Fruit fly (Drosophila melanogaster) whole organism, embryonic: ENCODE measurements around the gene CtBP.

Source experiments
- Antp ChIP-seq: fragments of 200-800 bp; sonication (Bioruptor generic); optimal IDR thresholded peaks from 3 replicates; lab custom pipeline; 2016; ENCODE audit warnings: missing biosample characterization, missing genetic modification characterization
- BtbVII ChIP-seq: fragments of 200-800 bp; sonication (Bioruptor generic); optimal IDR thresholded peaks from 3 replicates; lab custom pipeline; 2017; ENCODE audit warnings: missing biosample characterization, mild to moderate bottlenecking, missing genetic modification characterization
- CG11085 ChIP-seq: fragments of 200-800 bp; sonication (Bioruptor generic); IDR thresholded peaks from 2 replicates; pipeline ENCODE4 v1.3.6; 2022; ENCODE audit warnings: missing biosample characterization, missing genetic modification characterization
- CG11247 ChIP-seq: fragments of 200-800 bp; sonication (Bioruptor generic); IDR thresholded peaks from 2 replicates; pipeline ENCODE4 v1.3.6; 2022; ENCODE audit warnings: missing biosample characterization, missing genetic modification characterization
- CG17328 ChIP-seq: fragments of 200-800 bp; sonication (Bioruptor generic); IDR thresholded peaks from 2 replicates; pipeline ENCODE4 v1.3.6; 2022; ENCODE audit warnings: missing biosample characterization, missing genetic modification characterization
- CG18011 ChIP-seq: fragments of 200-800 bp; sonication (Bioruptor generic); optimal IDR thresholded peaks from 2 replicates; lab custom pipeline; 2017; ENCODE audit warnings: missing biosample characterization, missing genetic modification characterization, mild to moderate bottlenecking, moderate library complexity, missing genotype
- CG2120 ChIP-seq: fragments of 200-800 bp; sonication (Bioruptor generic); optimal IDR thresholded peaks from 3 replicates; lab custom pipeline; 2016; ENCODE audit warnings: missing biosample characterization, missing genetic modification characterization
- CG2875 ChIP-seq: fragments of 200-800 bp; sonication (Bioruptor generic); optimal IDR thresholded peaks from 2 replicates; lab custom pipeline; 2017; ENCODE audit warnings: missing biosample characterization, mild to moderate bottlenecking, missing genetic modification characterization, missing genetic modification reagents
- CG3281 ChIP-seq: fragments of 200-800 bp; sonication (Bioruptor generic); optimal IDR thresholded peaks from 3 replicates; lab custom pipeline; 2017; ENCODE audit warnings: missing biosample characterization, mild to moderate bottlenecking, missing genetic modification characterization
- CG3726 ChIP-seq: fragments of 200-800 bp; sonication (Bioruptor generic); IDR thresholded peaks from 3 replicates; pipeline ENCODE4, ENCODE4 v1.3.6; 2022; ENCODE audit warnings: missing biosample characterization, missing genetic modification characterization
- CG3838 ChIP-seq: fragments of 200-800 bp; sonication (Bioruptor generic); optimal IDR thresholded peaks from 3 replicates; lab custom pipeline; 2016; ENCODE audit warnings: missing biosample characterization, missing genetic modification characterization
- CG4282 ChIP-seq: fragments of 200-800 bp; sonication (Bioruptor generic); optimal IDR thresholded peaks from 2 replicates; lab custom pipeline; 2016; ENCODE audit warnings: missing biosample characterization, missing genetic modification characterization
- CG5953 ChIP-seq: fragments of 200-800 bp; sonication (Bioruptor generic); IDR thresholded peaks from 2 replicates; pipeline ENCODE4 v1.3.6; 2022; ENCODE audit warnings: missing biosample characterization, missing genetic modification characterization
- CG6854 ChIP-seq: fragments of 200-800 bp; sonication (Bioruptor generic); optimal IDR thresholded peaks from 3 replicates; lab custom pipeline; 2017; ENCODE audit warnings: missing biosample characterization, mild to moderate bottlenecking, missing genetic modification characterization
- Deaf1 ChIP-seq: fragments of 200-800 bp; optimal IDR thresholded peaks from 3 replicates; lab custom pipeline; 2019; ENCODE audit warnings: missing biosample characterization, mild to moderate bottlenecking, missing genetic modification characterization, moderate library complexity
- Dek ChIP-seq: fragments of 200-800 bp; sonication (Bioruptor generic); optimal IDR thresholded peaks from 3 replicates; lab custom pipeline; 2019; ENCODE audit warnings: missing biosample characterization, mild to moderate bottlenecking, missing genetic modification characterization, moderate library complexity
- Fer1 ChIP-seq: fragments of 200-800 bp; sonication (Bioruptor generic); optimal IDR thresholded peaks from 2 replicates; lab custom pipeline; 2017; ENCODE audit warnings: missing biosample characterization, mild to moderate bottlenecking, missing genetic modification characterization
- Gsc ChIP-seq: fragments of 200-800 bp; sonication (Bioruptor generic); IDR thresholded peaks from 2 replicates; pipeline ENCODE4 v1.3.6; 2022; ENCODE audit warnings: missing biosample characterization, missing genetic modification characterization
- Mad ChIP-seq: fragments of 200-800 bp; sonication (Bioruptor generic); optimal IDR thresholded peaks from 2 replicates; lab custom pipeline; 2016; ENCODE audit warnings: missing biosample characterization, missing genetic modification characterization
- NC2β ChIP-seq: fragments of 200-800 bp; sonication (Bioruptor generic); optimal IDR thresholded peaks from 2 replicates; lab custom pipeline; 2016; ENCODE audit warnings: missing biosample characterization, missing genetic modification characterization
- Nf-YB ChIP-seq: fragments of 200-800 bp; sonication (Bioruptor generic); optimal IDR thresholded peaks from 3 replicates; lab custom pipeline; 2019; ENCODE audit warnings: missing biosample characterization, mild to moderate bottlenecking, missing genetic modification characterization, moderate library complexity
- Opbp ChIP-seq: fragments of 200-800 bp; sonication (Bioruptor generic); IDR thresholded peaks from 3 replicates; pipeline ENCODE4 v1.3.6; 2022; ENCODE audit warnings: missing biosample characterization, missing genetic modification characterization; ENCODE audit not compliant: partially characterized antibody
- Optix ChIP-seq: fragments of 200-800 bp; sonication (Bioruptor generic); IDR thresholded peaks from 3 replicates; pipeline ENCODE4 v1.3.6; 2022; ENCODE audit warnings: missing biosample characterization, missing genetic modification characterization
- Side ChIP-seq: fragments of 200-800 bp; sonication (Bioruptor generic); optimal IDR thresholded peaks from 2 replicates; lab custom pipeline; 2016; ENCODE audit warnings: missing biosample characterization, missing genetic modification characterization
- Sry-β ChIP-seq: fragments of 200-800 bp; sonication (Bioruptor generic); optimal IDR thresholded peaks from 2 replicates; lab custom pipeline; 2018; ENCODE audit warnings: missing biosample characterization, mild to moderate bottlenecking, missing genetic modification characterization, moderate library complexity
- Xrp1 ChIP-seq: fragments of 200-800 bp; sonication (Bioruptor generic); IDR thresholded peaks from 2 replicates; pipeline ENCODE4 v1.3.6; 2022; ENCODE audit warnings: missing biosample characterization, missing genetic modification characterization
- YL-1 ChIP-seq: fragments of 200-800 bp; sonication (Bioruptor generic); optimal IDR thresholded peaks from 3 replicates; lab custom pipeline; 2017; ENCODE audit warnings: missing biosample characterization, mild to moderate bottlenecking, missing genetic modification characterization
- ac ChIP-seq: fragments of 200-800 bp; sonication (Bioruptor generic); optimal IDR thresholded peaks from 3 replicates; lab custom pipeline; 2017; ENCODE audit warnings: missing biosample characterization, mild to moderate bottlenecking, missing genetic modification characterization
- chn ChIP-seq: fragments of 200-800 bp; sonication (Bioruptor generic); optimal IDR thresholded peaks from 2 replicates; lab custom pipeline; 2016; ENCODE audit warnings: missing biosample characterization, missing genetic modification characterization
- ci ChIP-seq: fragments of 200-800 bp; sonication (Bioruptor generic); IDR thresholded peaks from 3 replicates; pipeline ENCODE4 v1.3.6; 2022; ENCODE audit warnings: missing biosample characterization, missing genetic modification characterization
- corto ChIP-seq: fragments of 200-800 bp; sonication (Bioruptor generic); optimal IDR thresholded peaks from 2 replicates; lab custom pipeline; 2016; ENCODE audit warnings: missing biosample characterization, mild to moderate bottlenecking, missing genetic modification characterization, moderate library complexity
- en ChIP-seq: fragments of 200-800 bp; sonication (Bioruptor generic); optimal IDR thresholded peaks from 2 replicates; lab custom pipeline; 2016; ENCODE audit warnings: missing biosample characterization, missing genetic modification characterization
- fru ChIP-seq: fragments of >200 bp; optimal IDR thresholded peaks from 2 replicates; lab custom pipeline; 2017
- gem ChIP-seq: fragments of 200-800 bp; sonication (Bioruptor generic); optimal IDR thresholded peaks from 2 replicates; lab custom pipeline; 2019; ENCODE audit warnings: missing biosample characterization, mild to moderate bottlenecking, missing genetic modification characterization, moderate library complexity
- grn ChIP-seq: fragments of 200-800 bp; sonication (Bioruptor generic); optimal IDR thresholded peaks from 3 replicates; lab custom pipeline; 2017; ENCODE audit warnings: missing biosample characterization, missing genetic modification characterization
- gsb ChIP-seq: fragments of 200-800 bp; sonication (Bioruptor generic); IDR thresholded peaks from 2 replicates; pipeline ENCODE4 v1.3.6; 2022; ENCODE audit warnings: missing biosample characterization, missing genetic modification characterization
- gt ChIP-seq: fragments of 200-800 bp; sonication (Bioruptor generic); IDR thresholded peaks from 2 replicates; pipeline ENCODE4 v1.3.6; 2022; ENCODE audit warnings: missing biosample characterization, missing genetic modification characterization
- her ChIP-seq: fragments of 200-800 bp; sonication (Bioruptor generic); optimal IDR thresholded peaks from 2 replicates; lab custom pipeline; 2016; ENCODE audit warnings: missing biosample characterization, missing genetic modification characterization
- jing ChIP-seq: fragments of 200-800 bp; sonication (Bioruptor generic); optimal IDR thresholded peaks from 2 replicates; lab custom pipeline; 2018; ENCODE audit warnings: missing biosample characterization, mild to moderate bottlenecking, missing genetic modification characterization
- lbe ChIP-seq: fragments of 200-800 bp; sonication (Bioruptor generic); optimal IDR thresholded peaks from 2 replicates; lab custom pipeline; 2016; ENCODE audit warnings: missing biosample characterization, mild to moderate bottlenecking, missing genetic modification characterization
- salm ChIP-seq: fragments of 200-800 bp; sonication (Bioruptor generic); optimal IDR thresholded peaks from 2 replicates; lab custom pipeline; 2018; ENCODE audit warnings: missing biosample characterization, mild to moderate bottlenecking, missing genetic modification characterization
- sens ChIP-seq: fragments of 200-800 bp; sonication (Bioruptor generic); peaks from one replicate; lab custom pipeline; 2016; ENCODE audit warnings: missing biosample characterization, missing genetic modification characterization
- slou ChIP-seq: fragments of 200-800 bp; sonication (Bioruptor generic); optimal IDR thresholded peaks from 3 replicates; lab custom pipeline; 2016; ENCODE audit warnings: missing biosample characterization, missing genetic modification characterization
- sqz ChIP-seq: fragments of 200-800 bp; sonication (Bioruptor generic); optimal IDR thresholded peaks from 3 replicates; lab custom pipeline; 2018; ENCODE audit warnings: missing biosample characterization, mild to moderate bottlenecking, missing genetic modification characterization
- tll ChIP-seq, 2 experiments: fragments of 200-800 bp in 1 of 2; fragments of >200 bp in 1 of 2; sonication (Bioruptor generic) in 1 of 2; optimal IDR thresholded peaks; 2 replicates each; lab custom pipeline; 2017 to 2019; ENCODE audit warnings: missing biosample characterization in 2 of 2, missing genetic modification characterization in 2 of 2, mild to moderate bottlenecking in 1 of 2, moderate library complexity in 1 of 2
- trh ChIP-seq: fragments of 200-800 bp; sonication (Bioruptor generic); optimal IDR thresholded peaks from 2 replicates; lab custom pipeline; 2016; ENCODE audit warnings: missing biosample characterization, missing genetic modification characterization
- unc-4 ChIP-seq: fragments of 200-800 bp; sonication (Bioruptor generic); IDR thresholded peaks from 2 replicates; pipeline ENCODE4 v1.3.6; 2022; ENCODE audit warnings: missing biosample characterization, missing genetic modification characterization; ENCODE audit not compliant: partially characterized antibody
- unpg ChIP-seq: fragments of 200-800 bp; sonication (Bioruptor generic); optimal IDR thresholded peaks from 3 replicates; lab custom pipeline; 2018; ENCODE audit warnings: missing biosample characterization, mild to moderate bottlenecking, missing genetic modification characterization, moderate library complexity
- wor ChIP-seq: fragments of 200-800 bp; sonication (Bioruptor generic); IDR thresholded peaks from 2 replicates; pipeline ENCODE4 v1.3.6; 2022; ENCODE audit warnings: missing biosample characterization, missing genetic modification characterization
- zf30C ChIP-seq: fragments of 200-800 bp; sonication (Bioruptor generic); optimal IDR thresholded peaks from 3 replicates; lab custom pipeline; 2018; ENCODE audit warnings: missing biosample characterization, mild to moderate bottlenecking, missing genetic modification characterization
- zfh2 ChIP-seq: fragments of 200-800 bp; sonication (Bioruptor generic); optimal IDR thresholded peaks from 2 replicates; lab custom pipeline; 2016; ENCODE audit warnings: missing biosample characterization, missing genetic modification characterization

CtBP gene

DNA sequence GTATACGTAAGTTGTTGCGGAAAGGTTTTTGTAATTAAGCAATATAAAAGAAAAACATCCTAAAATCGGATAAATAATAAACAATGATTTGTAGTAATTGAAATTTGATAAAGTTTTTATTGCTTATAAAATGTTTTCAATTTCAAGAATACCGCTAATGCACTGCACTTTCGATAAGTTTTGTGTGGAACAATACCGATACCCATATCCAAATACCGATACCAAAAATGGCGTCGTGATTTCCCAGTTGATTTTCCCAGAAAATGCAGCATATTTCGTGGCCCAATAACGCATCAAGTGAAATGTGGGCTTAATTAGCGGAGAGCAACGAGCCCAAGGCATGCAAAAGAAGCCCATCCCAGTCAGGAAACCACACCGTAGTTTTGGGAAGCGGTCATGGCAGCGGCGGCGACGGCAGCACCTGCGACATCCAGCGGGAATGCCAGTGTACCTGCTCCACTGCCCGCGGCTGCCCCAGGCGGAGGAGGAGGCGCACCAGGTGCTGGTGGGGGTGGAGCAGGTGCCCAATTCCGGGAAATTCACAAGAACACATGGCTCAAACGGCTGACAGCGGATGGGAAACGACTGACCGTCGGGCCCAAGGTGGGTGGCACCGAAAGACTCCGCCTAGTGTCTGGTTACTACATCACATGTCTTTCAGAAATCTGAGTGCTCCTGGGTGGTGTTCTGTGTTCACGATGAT is 25.5 kb upstream of the CtBP start, which contains the start of gene CG31342 (continued):
- TF ChIP-seq gem (tag; lab: Kevin White, UChicago) = no peak
- no peak for TF ChIP-seq CG11247 (GFP tag; lab: Robert Waterston, UW)
- TF ChIP-seq BtbVII (GFP tag; lab: Kevin White, UChicago) = no peak
- no peak for TF ChIP-seq gt (GFP tag; lab: Robert Waterston, UW)
- TF ChIP-seq zfh2 (GFP tag; lab: Kevin White, UChicago) = peak; percentile 1
- TF ChIP-seq sens (GFP tag; lab: Kevin White, UChicago) = peak; percentile 94
- TF ChIP-seq Dek = peak; percentile 7
- no peak for TF ChIP-seq Nf-YB
- TF ChIP-seq CG11085 (GFP tag; lab: Robert Waterston, UW) = no peak
- no peak for TF ChIP-seq CG3281 (GFP tag; lab: Kevin White, UChicago)
- TF ChIP-seq Opbp (GFP tag; lab: Robert Waterston, UW) = peak; percentile 58; the same call in 2 of the 3 replicates
- no peak for TF ChIP-seq ac (GFP tag; lab: Kevin White, UChicago)
- TF ChIP-seq CG4282 (GFP tag; lab: Kevin White, UChicago) = no peak
- TF ChIP-seq CG3838 = no peak
- no peak for TF ChIP-seq sqz (GFP tag; lab: Kevin White, UChicago)
- no peak for TF ChIP-seq salm (tag; lab: Kevin White, UChicago)
- no peak for TF ChIP-seq CG18011 (GFP tag; lab: Kevin White, UChicago)
- peak; percentile 55; the same call in 1 of the 2 replicates for TF ChIP-seq Xrp1 (GFP tag; lab: Robert Waterston, UW)
- no peak for TF ChIP-seq CG3726 (GFP tag; lab: Robert Waterston, UW)
- no peak for TF ChIP-seq Sry-β (GFP tag; lab: Kevin White, UChicago)
- no peak for TF ChIP-seq Antp
- TF ChIP-seq CG5953 (GFP tag; lab: Robert Waterston, UW) = no peak
- TF ChIP-seq NC2β (GFP tag; lab: Kevin White, UChicago) = no peak
- no peak for TF ChIP-seq fru (lab: Kevin White, UChicago)
- no peak for TF ChIP-seq en (GFP tag; lab: Kevin White, UChicago)
- no peak for TF ChIP-seq lbe (GFP tag; lab: Kevin White, UChicago)
- no peak for TF ChIP-seq unpg (GFP tag; lab: Kevin White, UChicago)
- no peak for TF ChIP-seq Mad (GFP tag; lab: Kevin White, UChicago)
- no peak for TF ChIP-seq Deaf1 (tag; lab: Kevin White, UChicago)
- no peak for TF ChIP-seq her (GFP tag; lab: Kevin White, UChicago)
- TF ChIP-seq unc-4 = peak; percentile 71
- no peak for TF ChIP-seq grn (GFP tag; lab: Kevin White, UChicago)
- TF ChIP-seq Fer1 (GFP tag; lab: Kevin White, UChicago) = peak; percentile 54
- TF ChIP-seq CG17328 (GFP tag; lab: Robert Waterston, UW) = no peak; the same call in 1 of the 2 replicates
- no peak for TF ChIP-seq jing (GFP tag; lab: Kevin White, UChicago)
- TF ChIP-seq CG6854 (GFP tag; lab: Kevin White, UChicago) = no peak
- TF ChIP-seq chn (GFP tag; lab: Kevin White, UChicago) = no peak
- no peak for TF ChIP-seq Side
- TF ChIP-seq Optix = no peak
- no peak for TF ChIP-seq zf30C
- TF ChIP-seq CG2120 = peak; percentile 49
- TF ChIP-seq YL-1 (GFP tag; lab: Kevin White, UChicago) = peak; percentile 88
- no peak for TF ChIP-seq slou (GFP tag; lab: Kevin White, UChicago)
- no peak for TF ChIP-seq gsb
- no peak for TF ChIP-seq CG2875 (GFP tag; lab: Kevin White, UChicago)
- no peak for TF ChIP-seq Gsc
- TF ChIP-seq corto (GFP tag; lab: Kevin White, UChicago) = no peak
- TF ChIP-seq tll (GFP tag; optimal IDR thresholded peaks at IDR 0.05; lab: Kevin White, UChicago) = no peak
- no peak for TF ChIP-seq trh (GFP tag; lab: Kevin White, UChicago)
- TF ChIP-seq ci = peak; percentile 25; the same call in 1 of the 3 replicates
- TF ChIP-seq wor (GFP tag; lab: Robert Waterston, UW) = no peak
